Fruit fly (Drosophila melanogaster) whole organism, embryonic: Measurements from ENCODE around the gene CG7582.
A peak's percentile ranks its signal among the peaks of the same experiment; 100 is the strongest.

Experiments
- Asciz ChIP-seq: fragments of 200-800 bp; sonication (Bioruptor generic); optimal IDR thresholded peaks from 2 replicates; lab custom pipeline; 2017; ENCODE audit warnings: missing biosample characterization, mild to moderate bottlenecking, missing genetic modification characterization, missing genetic modification reagents
- BtbVII ChIP-seq: fragments of 200-800 bp; sonication (Bioruptor generic); optimal IDR thresholded peaks from 3 replicates; lab custom pipeline; 2017; ENCODE audit warnings: missing biosample characterization, mild to moderate bottlenecking, missing genetic modification characterization
- CG10267 ChIP-seq: fragments of 200-800 bp; sonication (Bioruptor generic); optimal IDR thresholded peaks from 2 replicates; lab custom pipeline; 2018; ENCODE audit warnings: missing biosample characterization, mild to moderate bottlenecking, missing genetic modification characterization, moderate library complexity
- CG11696 ChIP-seq: fragments of 200-800 bp; sonication (Bioruptor generic); IDR thresholded peaks from 2 replicates; pipeline ENCODE4 v1.3.6; 2022; ENCODE audit warnings: missing biosample characterization, missing genetic modification characterization
- CG12219 ChIP-seq: fragments of 200-800 bp; sonication (Bioruptor generic); optimal IDR thresholded peaks from 3 replicates; lab custom pipeline; 2018; ENCODE audit warnings: missing biosample characterization, mild to moderate bottlenecking, missing genetic modification characterization
- CG12391 ChIP-seq: fragments of 200-800 bp; sonication (Bioruptor generic); optimal IDR thresholded peaks from 3 replicates; lab custom pipeline; 2018; ENCODE audit warnings: missing biosample characterization, mild to moderate bottlenecking, missing genetic modification characterization, moderate library complexity
- CG12659 ChIP-seq: fragments of 200-800 bp; sonication (Bioruptor generic); optimal IDR thresholded peaks from 3 replicates; lab custom pipeline; 2017; ENCODE audit warnings: mild to moderate bottlenecking, missing biosample characterization, missing genetic modification reagents, missing genetic modification characterization
- CG12942 ChIP-seq: fragments of 200-800 bp; sonication (Bioruptor generic); optimal IDR thresholded peaks from 3 replicates; lab custom pipeline; 2016; ENCODE audit warnings: missing biosample characterization, missing genetic modification characterization
- CG13775 ChIP-seq: fragments of 200-800 bp; sonication (Bioruptor generic); optimal IDR thresholded peaks from 3 replicates; lab custom pipeline; 2017; ENCODE audit warnings: missing biosample characterization, mild to moderate bottlenecking, missing genetic modification characterization
- CG14667 ChIP-seq: fragments of 200-800 bp; sonication (Bioruptor generic); IDR thresholded peaks from 2 replicates; pipeline ENCODE4 v1.3.6; 2022; ENCODE audit warnings: missing biosample characterization, missing genetic modification characterization
- CG17912 ChIP-seq: fragments of 200-800 bp; sonication (Bioruptor generic); optimal IDR thresholded peaks from 2 replicates; lab custom pipeline; 2018; ENCODE audit warnings: missing biosample characterization, mild to moderate bottlenecking, missing genetic modification characterization
- CG18619 ChIP-seq: fragments of 200-800 bp; sonication (Bioruptor generic); optimal IDR thresholded peaks from 3 replicates; lab custom pipeline; 2017; ENCODE audit warnings: missing biosample characterization, mild to moderate bottlenecking, missing genetic modification characterization
- CG31365 ChIP-seq: fragments of 200-800 bp; sonication (Bioruptor generic); optimal IDR thresholded peaks from 2 replicates; lab custom pipeline; 2018; ENCODE audit warnings: missing biosample characterization, mild to moderate bottlenecking, missing genetic modification characterization
- CG4404 ChIP-seq: fragments of 200-800 bp; sonication (Bioruptor generic); IDR thresholded peaks from 2 replicates; pipeline ENCODE4 v1.3.6; 2022; ENCODE audit warnings: missing biosample characterization, missing genetic modification characterization
- CG4820 ChIP-seq: fragments of 200-800 bp; sonication (Bioruptor generic); optimal IDR thresholded peaks from 3 replicates; lab custom pipeline; 2016; ENCODE audit warnings: missing biosample characterization, missing genetic modification characterization
- CG7839 ChIP-seq: fragments of 200-800 bp; sonication (Bioruptor generic); optimal IDR thresholded peaks from 3 replicates; lab custom pipeline; 2018; ENCODE audit warnings: missing biosample characterization, mild to moderate bottlenecking, missing genetic modification characterization, moderate library complexity
- CG7928 ChIP-seq: fragments of 200-800 bp; sonication (Bioruptor generic); optimal IDR thresholded peaks from 2 replicates; lab custom pipeline; 2017; ENCODE audit warnings: missing biosample characterization, mild to moderate bottlenecking, missing genetic modification characterization
- CG8290 ChIP-seq, 3 experiments: fragments of 200-800 bp; sonication (Bioruptor generic); optimal IDR thresholded peaks; 2 replicates each; lab custom pipeline; 2016 to 2019; ENCODE audit warnings: missing biosample characterization in 3 of 3, missing genetic modification characterization in 3 of 3, mild to moderate bottlenecking in 2 of 3, moderate library complexity in 1 of 3
- CTCF ChIP-seq: fragments of 200-800 bp; sonication (Bioruptor generic); optimal IDR thresholded peaks from 2 replicates; lab custom pipeline; 2017; ENCODE audit warnings: missing biosample characterization, mild to moderate bottlenecking, missing genetic modification characterization, moderate library complexity
- CoRest ChIP-seq: fragments of 200-800 bp; sonication (Bioruptor generic); optimal IDR thresholded peaks from 3 replicates; lab custom pipeline; 2018; ENCODE audit warnings: missing biosample characterization, mild to moderate bottlenecking, missing genetic modification characterization, moderate library complexity
- E2f1 ChIP-seq: fragments of 200-800 bp; sonication (Bioruptor generic); IDR thresholded peaks from 2 replicates; pipeline ENCODE4 v1.3.6; 2022; ENCODE audit warnings: missing biosample characterization, missing genetic modification characterization
- Gug ChIP-seq: fragments of 200-800 bp; sonication (Bioruptor generic); IDR thresholded peaks from 4 replicates; pipeline ENCODE4 v1.3.6; 2022; ENCODE audit warnings: missing biosample characterization, missing genetic modification characterization
- HLH4C ChIP-seq: fragments of 200-800 bp; sonication (Bioruptor generic); IDR thresholded peaks from 3 replicates; pipeline ENCODE4 v1.3.6; 2022; ENCODE audit warnings: missing biosample characterization, missing genetic modification characterization; ENCODE audit not compliant: partially characterized antibody
- MBD-R2 ChIP-seq: fragments of 200-800 bp; sonication (Bioruptor generic); IDR thresholded peaks from 2 replicates; pipeline ENCODE4 v1.3.6; 2022; ENCODE audit warnings: missing biosample characterization, missing genetic modification characterization
- Med ChIP-seq: fragments of 200-800 bp; sonication (Bioruptor generic); peaks from one replicate; lab custom pipeline; 2016; ENCODE audit warnings: missing biosample characterization, missing genetic modification characterization, mild to moderate bottlenecking, inconsistent platforms, moderate library complexity
- NfI ChIP-seq: fragments of 200-800 bp; sonication (Bioruptor generic); optimal IDR thresholded peaks from 3 replicates; lab custom pipeline; 2018; ENCODE audit warnings: missing biosample characterization, mild to moderate bottlenecking, missing genetic modification characterization, moderate library complexity
- Pdp1 ChIP-seq, 2 experiments: fragments of 200-800 bp; sonication (Bioruptor generic); optimal IDR thresholded peaks; 3 replicates each; lab custom pipeline; 2016; ENCODE audit warnings: missing biosample characterization in 2 of 2, missing genetic modification characterization in 2 of 2, mild to moderate bottlenecking in 1 of 2, moderate library complexity in 1 of 2
- Ptx1 ChIP-seq: fragments of 200-800 bp; sonication (Bioruptor generic); IDR thresholded peaks from 2 replicates; pipeline ENCODE4 v1.3.6; 2022; ENCODE audit warnings: missing biosample characterization, missing genetic modification characterization
- Ssrp ChIP-seq: fragments of 200-800 bp; sonication (Bioruptor generic); optimal IDR thresholded peaks from 2 replicates; lab custom pipeline; 2018; ENCODE audit warnings: missing biosample characterization, mild to moderate bottlenecking, missing genetic modification characterization, moderate library complexity
- Xbp1 ChIP-seq: fragments of 200-800 bp; sonication (Bioruptor generic); optimal IDR thresholded peaks from 3 replicates; lab custom pipeline; 2016; ENCODE audit warnings: missing biosample characterization, mild to moderate bottlenecking, missing genetic modification characterization
- bigmax ChIP-seq: fragments of 200-800 bp; sonication (Bioruptor generic); optimal IDR thresholded peaks from 2 replicates; lab custom pipeline; 2018; ENCODE audit warnings: missing biosample characterization, mild to moderate bottlenecking, missing genetic modification characterization
- ci ChIP-seq: fragments of 200-800 bp; sonication (Bioruptor generic); IDR thresholded peaks from 3 replicates; pipeline ENCODE4 v1.3.6; 2022; ENCODE audit warnings: missing biosample characterization, missing genetic modification characterization
- dmrt99B ChIP-seq: fragments of 200-800 bp; sonication (Bioruptor generic); optimal IDR thresholded peaks from 2 replicates; lab custom pipeline; 2018; ENCODE audit warnings: missing biosample characterization, mild to moderate bottlenecking, missing genetic modification characterization, moderate library complexity
- grau ChIP-seq: fragments of 200-800 bp; optimal IDR thresholded peaks from 3 replicates; lab custom pipeline; 2019; ENCODE audit warnings: missing biosample characterization, mild to moderate bottlenecking, missing genetic modification characterization, moderate library complexity
- gro ChIP-seq: fragments of 200-800 bp; sonication (Bioruptor generic); optimal IDR thresholded peaks from 2 replicates; lab custom pipeline; 2016; ENCODE audit warnings: missing biosample characterization, missing genetic modification characterization
- hbn ChIP-seq: fragments of 200-800 bp; sonication (Bioruptor generic); IDR thresholded peaks from 2 replicates; pipeline ENCODE4 v1.3.6; 2022; ENCODE audit warnings: missing biosample characterization, missing genetic modification characterization; ENCODE audit not compliant: partially characterized antibody
- kni ChIP-seq: fragments of 200-800 bp; sonication (Bioruptor generic); optimal IDR thresholded peaks from 3 replicates; lab custom pipeline; 2017; ENCODE audit warnings: mild to moderate bottlenecking, missing biosample characterization, missing genetic modification reagents, missing genetic modification characterization
- lilli ChIP-seq: fragments of 200-800 bp; sonication (Bioruptor generic); optimal IDR thresholded peaks from 3 replicates; lab custom pipeline; 2016; ENCODE audit warnings: missing biosample characterization, missing genetic modification characterization
- otp ChIP-seq: fragments of 200-800 bp; sonication (Bioruptor generic); IDR thresholded peaks from 3 replicates; pipeline ENCODE4, ENCODE4 v1.3.6; 2022; ENCODE audit warnings: missing biosample characterization, missing genetic modification characterization
- pan ChIP-seq, 4 experiments: fragments of >200 bp in 3 of 4; fragments of 200-800 bp in 1 of 4; sonication (Bioruptor generic) in 1 of 4; optimal IDR thresholded peaks in 3 of 4; IDR thresholded peaks in 1 of 4; 2 replicates each; pipeline versions ENCODE4 v1.3.6 to Lab custom; 2017 to 2022; ENCODE audit warnings: missing biosample characterization in 2 of 4, missing genetic modification characterization in 2 of 4, mixed read lengths in 1 of 4
- phol ChIP-seq: fragments of 200-800 bp; sonication (Bioruptor generic); optimal IDR thresholded peaks from 3 replicates; lab custom pipeline; 2018; ENCODE audit warnings: missing biosample characterization, mild to moderate bottlenecking, missing genetic modification characterization, moderate library complexity
- prd ChIP-seq, 3 experiments: fragments of >200 bp in 2 of 3; fragments of 200-800 bp in 1 of 3; sonication (Bioruptor generic) in 1 of 3; optimal IDR thresholded peaks in 2 of 3; IDR thresholded peaks in 1 of 3; 2 replicates in 2 of 3; 3 replicates in 1 of 3; pipeline versions ENCODE4 v1.3.6 to Lab custom; 2017 to 2022; ENCODE audit warnings: missing biosample characterization in 1 of 3, missing genetic modification characterization in 1 of 3
- row ChIP-seq: fragments of 200-800 bp; sonication (Bioruptor generic); IDR thresholded peaks from 3 replicates; pipeline ENCODE4 v1.3.6; 2022; ENCODE audit warnings: missing biosample characterization, missing genetic modification characterization
- sens ChIP-seq: fragments of 200-800 bp; sonication (Bioruptor generic); peaks from one replicate; lab custom pipeline; 2016; ENCODE audit warnings: missing biosample characterization, missing genetic modification characterization
- sisA ChIP-seq: fragments of 200-800 bp; sonication (Bioruptor generic); IDR thresholded peaks from 2 replicates; pipeline ENCODE4 v1.3.6; 2022; ENCODE audit warnings: missing biosample characterization, missing genetic modification characterization
- so ChIP-seq: fragments of 200-800 bp; sonication (Bioruptor generic); IDR thresholded peaks from 3 replicates; pipeline ENCODE4 v1.3.6; 2022; ENCODE audit warnings: missing biosample characterization, missing genetic modification characterization
- wor ChIP-seq: fragments of 200-800 bp; sonication (Bioruptor generic); IDR thresholded peaks from 2 replicates; pipeline ENCODE4 v1.3.6; 2022; ENCODE audit warnings: missing biosample characterization, missing genetic modification characterization
- zfh1 ChIP-seq: fragments of 200-800 bp; sonication (Bioruptor generic); IDR thresholded peaks from 3 replicates; pipeline ENCODE4 v1.3.6; 2022; ENCODE audit warnings: missing biosample characterization, missing genetic modification characterization

CG7582 gene

dm6 chr3R:29651488-29651887 is 30.6 kb downstream of the CG7582 start (continued):
- TF ChIP-seq Ptx1 (GFP tag; lab: Robert Waterston, UW) (peak; percentile 45; the same call in 1 of the 2 replicates), CG8290 (GFP tag; optimal IDR thresholded peaks at IDR 0.05; lab: Kevin White, UChicago) (no peak), CG8290 (tag; optimal IDR thresholded peaks at IDR 0.05; lab: Kevin White, UChicago) (peak in 1 of 2 experiments; percentile 41), CG4404 (GFP tag; lab: Robert Waterston, UW) (peak; percentile 22; the same call in 1 of the 2 replicates), Asciz (GFP tag; lab: Kevin White, UChicago) (peak; percentile 9), CG12391 (tag; lab: Kevin White, UChicago) (peak; percentile 35), ci (GFP tag; lab: Robert Waterston, UW) (peak; percentile 58; the same call in 1 of the 3 replicates), pan (optimal IDR thresholded peaks at IDR 0.05; lab: Kevin White, UChicago) (no peak), pan (GFP tag; optimal IDR thresholded peaks at IDR 0.05 in 1 of 2, IDR thresholded peaks at IDR 0.05 in 1 of 2) (peak in 1 of 2 experiments; percentile 54), lilli (GFP tag; lab: Kevin White, UChicago) (peak; percentile 24), CG12219 (GFP tag; lab: Kevin White, UChicago) (no peak), kni (GFP tag; lab: Kevin White, UChicago) (no peak), CG12659 (GFP tag; lab: Kevin White, UChicago) (peak; percentile 14), so (0 out of 3 replicates have a peak, but pooled peaks have one; percentile 49), CG14667 (GFP tag; lab: Robert Waterston, UW) (0 out of 2 replicates have a peak, but pooled peaks have one; percentile 4), Gug (GFP tag; lab: Robert Waterston, UW) (no peak; the same call in 3 of the 4 replicates), phol (tag; lab: Kevin White, UChicago) (peak; percentile 6), CG10267 (no peak), CG12942 (GFP tag; lab: Kevin White, UChicago) (no peak), sisA (peak; percentile 22; the same call in 1 of the 2 replicates), CG7839 (tag; lab: Kevin White, UChicago) (peak; percentile 47), sens (GFP tag; lab: Kevin White, UChicago) (peak; percentile 9), hbn (GFP tag; lab: Robert Waterston, UW) (no peak), CG11696 (GFP tag; lab: Robert Waterston, UW) (no peak), Xbp1 (peak; percentile 54), grau (tag; lab: Kevin White, UChicago) (peak; percentile 39), CoRest (tag; lab: Kevin White, UChicago) (peak; percentile 31), bigmax (GFP tag; lab: Kevin White, UChicago) (no peak), wor (GFP tag; lab: Robert Waterston, UW) (no peak), CG17912 (GFP tag; lab: Kevin White, UChicago) (no peak), CTCF (GFP tag; lab: Kevin White, UChicago) (no peak), Ssrp (no peak), CG7928 (GFP tag; lab: Kevin White, UChicago) (no peak), Pdp1 (GFP tag; optimal IDR thresholded peaks at IDR 0.05; lab: Kevin White, UChicago) (peak in 1 of 2 experiments; percentile 15), BtbVII (GFP tag; lab: Kevin White, UChicago) (peak; percentile 45), otp (GFP tag; lab: Robert Waterston, UW) (0 out of 3 replicates have a peak, but pooled peaks have one; percentile 25), CG31365 (no peak), NfI (GFP tag; lab: Kevin White, UChicago) (peak; percentile 30), MBD-R2 (peak; percentile 23; the same call in 1 of the 2 replicates), dmrt99B (tag; lab: Kevin White, UChicago) (peak; percentile 73), zfh1 (GFP tag; lab: Robert Waterston, UW) (0 out of 3 replicates have a peak, but pooled peaks have one; percentile 30), gro (no peak), CG13775 (peak; percentile 23), HLH4C (GFP tag; lab: Robert Waterston, UW) (no peak), prd (optimal IDR thresholded peaks at IDR 0.05; lab: Kevin White, UChicago) (no peak), prd (GFP tag; IDR thresholded peaks at IDR 0.05; lab: Robert Waterston, UW) (peak; percentile 51; the same call in 2 of the 3 replicates), CG18619 (GFP tag; lab: Kevin White, UChicago) (peak; percentile 2), Med (GFP tag; lab: Kevin White, UChicago) (peak; percentile 79), row (GFP tag; lab: Robert Waterston, UW) (peak; percentile 74), CG4820 (GFP tag; lab: Kevin White, UChicago) (peak; percentile 20), E2f1 (GFP tag; lab: Robert Waterston, UW) (peak; percentile 29; the same call in 1 of the 2 replicates)
